Worm (Caenorhabditis elegans) whole organism, early embryonic: ENCODE results near the gene srx-56.

Source experiments
- B0310.2 ChIP-seq: sonication (generic microtip); optimal IDR thresholded peaks from 2 replicates; lab custom pipeline; 2016; ENCODE audit warnings: mild to moderate bottlenecking, missing genetic modification characterization, missing compliant biosample characterization
- F13C5.2 ChIP-seq: sonication (generic microtip); optimal IDR thresholded peaks from 2 replicates; lab custom pipeline; 2017; ENCODE audit warnings: mild to moderate bottlenecking, missing genetic modification characterization, inconsistent platforms, missing compliant biosample characterization
- aly-1 ChIP-seq: sonication (generic microtip); optimal IDR thresholded peaks from 2 replicates; lab custom pipeline; 2016; ENCODE audit warnings: missing genetic modification characterization, missing compliant biosample characterization
- ama-1 ChIP-seq: fragments of 150-350 bp; optimal IDR thresholded peaks from 2 replicates; lab custom pipeline; 2014
- ceh-13 ChIP-seq: fragments of 200-800 bp; sonication (Bioruptor generic); optimal IDR thresholded peaks from 2 replicates; lab custom pipeline; 2018; ENCODE audit warnings: mild to moderate bottlenecking, missing genetic modification characterization, missing compliant biosample characterization
- ceh-36 ChIP-seq: sonication (generic microtip); optimal IDR thresholded peaks from 2 replicates; lab custom pipeline; 2016; ENCODE audit warnings: missing genetic modification characterization, inconsistent platforms, missing compliant biosample characterization
- ets-7 ChIP-seq: sonication (generic microtip); optimal IDR thresholded peaks from 2 replicates; lab custom pipeline; 2016; ENCODE audit warnings: missing genotype, missing genetic modification characterization, missing compliant biosample characterization
- flt-1 ChIP-seq: fragments of 200-800 bp; sonication (Bioruptor generic); IDR thresholded peaks from 2 replicates; pipeline ENCODE4 v1.3.6; 2022; ENCODE audit warnings: missing genetic modification characterization, missing compliant biosample characterization
- hmbx-1 ChIP-seq: sonication (generic microtip); optimal IDR thresholded peaks from 2 replicates; lab custom pipeline; 2016; ENCODE audit warnings: mild to moderate bottlenecking, missing genetic modification characterization, missing compliant biosample characterization
- hmg-4 ChIP-seq: fragments of 200-800 bp; sonication (Bioruptor generic); optimal IDR thresholded peaks from 2 replicates; lab custom pipeline; 2018; ENCODE audit warnings: mild to moderate bottlenecking, missing genetic modification characterization, missing compliant biosample characterization
- hnd-1 ChIP-seq: sonication (generic microtip); optimal IDR thresholded peaks from 2 replicates; lab custom pipeline; 2016; ENCODE audit warnings: missing genetic modification characterization, missing compliant biosample characterization
- pes-1 ChIP-seq: fragments of 200-800 bp; sonication (Bioruptor generic); IDR thresholded peaks from 2 replicates; pipeline ENCODE4 v1.3.6; 2022; ENCODE audit warnings: missing genetic modification reagents, missing genetic modification characterization, missing compliant biosample characterization
- scrt-1 ChIP-seq: fragments of 200-800 bp; sonication (Bioruptor generic); IDR thresholded peaks from 2 replicates; pipeline ENCODE4 v1.3.6; 2022; ENCODE audit warnings: missing genetic modification characterization, missing compliant biosample characterization
- sea-1 ChIP-seq: fragments of 200-800 bp; sonication (Bioruptor generic); conservative IDR thresholded peaks from 2 replicates; pipeline ENCODE4 v1.3.6; 2022; ENCODE audit warnings: missing genetic modification characterization, missing compliant biosample characterization
- tbx-11 ChIP-seq: fragments of 200-800 bp; sonication (Bioruptor generic); IDR thresholded peaks from 2 replicates; pipeline ENCODE4 v1.3.6; 2022; ENCODE audit warnings: missing genetic modification characterization, missing compliant biosample characterization
- tbx-37 ChIP-seq: fragments of 200-800 bp; sonication (Bioruptor generic); conservative IDR thresholded peaks from 2 replicates; pipeline ENCODE4 v1.3.6; 2022; ENCODE audit warnings: missing genetic modification reagents, missing genetic modification characterization, missing compliant biosample characterization
- tra-4 ChIP-seq: sonication (generic microtip); optimal IDR thresholded peaks from 2 replicates; lab custom pipeline; 2017; ENCODE audit warnings: missing genetic modification characterization, missing compliant biosample characterization

srx-56 gene

ce11 chrV:7361673-7362072, 12.5 kb upstream of the srx-56 start, which contains the start of gene cyp-35A1:
Gene cyp-35A1 (minus strand): TSS chrV:7361773.
- TF ChIP-seq pes-1 (GFP tag; lab: Robert Waterston, UW) (no peak), hnd-1 (tag; lab: Kevin White, UChicago) (no peak), aly-1 (tag; lab: Kevin White, UChicago) (no peak), tbx-37 (GFP tag; lab: Robert Waterston, UW) (no peak), ets-7 (tag; lab: Kevin White, UChicago) (no peak)

ce11 chrV:7364059-7364458, 10.1 kb upstream of the srx-56 start, which contains the start of gene cyp-35A2:
Gene cyp-35A2 (minus strand): TSS chrV:7364182.
- TF ChIP-seq ceh-13 (GFP tag; lab: Kevin White, UChicago) (no peak), tra-4 (tag; lab: Kevin White, UChicago) (no peak), hmg-4 (GFP tag; lab: Kevin White, UChicago) (no peak), ama-1 (lab: Kevin White, UChicago) (no peak), scrt-1 (GFP tag; lab: Robert Waterston, UW) (no peak), sea-1 (no peak), ceh-36 (tag; lab: Kevin White, UChicago) (no peak), F13C5.2 (tag; lab: Kevin White, UChicago) (no peak), B0310.2 (tag; lab: Kevin White, UChicago) (no peak), tbx-11 (GFP tag; lab: Robert Waterston, UW) (no peak), ets-7 (tag; lab: Kevin White, UChicago) (no peak), hmbx-1 (tag; lab: Kevin White, UChicago) (no peak), hnd-1 (tag; lab: Kevin White, UChicago) (no peak)

ce11 chrV:7364951-7365350, 9.2 kb upstream of the srx-56 start, which contains the start of gene exc-13:
Gene exc-13 (plus strand): TSS chrV:7365251.
- TF ChIP-seq hmg-4 (GFP tag; lab: Kevin White, UChicago) (no peak), ets-7 (tag; lab: Kevin White, UChicago) (no peak), ama-1 (lab: Kevin White, UChicago) (no peak), tbx-37 (GFP tag; lab: Robert Waterston, UW) (no peak), tbx-11 (GFP tag; lab: Robert Waterston, UW) (no peak), hmbx-1 (tag; lab: Kevin White, UChicago) (no peak), flt-1 (no peak), ceh-36 (tag; lab: Kevin White, UChicago) (no peak), F13C5.2 (tag; lab: Kevin White, UChicago) (no peak), scrt-1 (GFP tag; lab: Robert Waterston, UW) (no peak), pes-1 (GFP tag; lab: Robert Waterston, UW) (no peak), hnd-1 (tag; lab: Kevin White, UChicago) (no peak), B0310.2 (tag; lab: Kevin White, UChicago) (no peak)

- TF ChIP-seq ama-1 (lab: Kevin White, UChicago) (no peak), pes-1 (GFP tag; lab: Robert Waterston, UW) (no peak), B0310.2 (tag; lab: Kevin White, UChicago) (no peak), hnd-1 (tag; lab: Kevin White, UChicago) (no peak), ceh-36 (tag; lab: Kevin White, UChicago) (no peak), flt-1 (no peak), scrt-1 (GFP tag; lab: Robert Waterston, UW) (no peak), tra-4 (tag; lab: Kevin White, UChicago) (no peak), tbx-11 (GFP tag; lab: Robert Waterston, UW) (no peak), tbx-37 (GFP tag; lab: Robert Waterston, UW) (no peak), F13C5.2 (tag; lab: Kevin White, UChicago) (no peak), aly-1 (tag; lab: Kevin White, UChicago) (no peak), hmbx-1 (tag; lab: Kevin White, UChicago) (no peak)
These were observed 4.6 kb upstream of the srx-56 start, which contains the start of gene srj-14 for ce11 chrV:7369578-7369977. Gene srj-14 (plus strand): TSS chrV:7369708.

DNA sequence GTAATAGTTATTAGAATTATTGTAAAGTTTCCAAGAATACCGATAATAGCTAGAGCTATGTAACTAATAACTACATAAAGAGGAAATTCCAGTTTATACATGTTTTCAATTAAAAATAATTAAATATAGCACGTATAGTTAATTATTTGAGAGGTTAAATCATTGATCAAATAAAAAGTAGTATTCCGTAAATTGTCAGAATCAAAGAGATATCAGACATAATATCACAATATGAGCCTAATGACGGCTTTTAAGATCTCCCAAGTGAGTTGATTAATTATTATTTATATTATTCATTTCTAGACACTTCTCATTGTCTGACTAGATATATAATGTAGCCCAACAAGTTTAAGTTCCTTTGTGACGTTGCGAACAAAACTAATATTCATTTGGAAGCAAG, 5.2 kb downstream of the srx-56 start, which contains the start of gene srsx-24:
Gene srsx-24 (minus strand): TSS at position 101 of the 400 bp plus-strand sequence.
- TF ChIP-seq aly-1 (tag; lab: Kevin White, UChicago) (no peak), ceh-36 (tag; lab: Kevin White, UChicago) (no peak), hmbx-1 (tag; lab: Kevin White, UChicago) (no peak), scrt-1 (GFP tag; lab: Robert Waterston, UW) (no peak), tra-4 (tag; lab: Kevin White, UChicago) (no peak)

ce11 chrV:7381008-7381407, 6.8 kb downstream of the srx-56 start, which contains the start of gene C03G6.17:
Gene C03G6.17 (minus strand): TSS chrV:7381108.
- TF ChIP-seq scrt-1 (GFP tag; lab: Robert Waterston, UW) (no peak), B0310.2 (tag; lab: Kevin White, UChicago) (no peak), hmbx-1 (tag; lab: Kevin White, UChicago) (no peak), ceh-36 (tag; lab: Kevin White, UChicago) (no peak), tra-4 (tag; lab: Kevin White, UChicago) (no peak), sea-1 (no peak), ama-1 (lab: Kevin White, UChicago) (no peak), hmg-4 (GFP tag; lab: Kevin White, UChicago) (no peak), hnd-1 (tag; lab: Kevin White, UChicago) (no peak), flt-1 (no peak), F13C5.2 (tag; lab: Kevin White, UChicago) (no peak), tbx-37 (GFP tag; lab: Robert Waterston, UW) (no peak), pes-1 (GFP tag; lab: Robert Waterston, UW) (no peak), tbx-11 (GFP tag; lab: Robert Waterston, UW) (no peak), ceh-13 (GFP tag; lab: Kevin White, UChicago) (no peak), aly-1 (tag; lab: Kevin White, UChicago) (no peak), ets-7 (tag; lab: Kevin White, UChicago) (no peak)

DNA sequence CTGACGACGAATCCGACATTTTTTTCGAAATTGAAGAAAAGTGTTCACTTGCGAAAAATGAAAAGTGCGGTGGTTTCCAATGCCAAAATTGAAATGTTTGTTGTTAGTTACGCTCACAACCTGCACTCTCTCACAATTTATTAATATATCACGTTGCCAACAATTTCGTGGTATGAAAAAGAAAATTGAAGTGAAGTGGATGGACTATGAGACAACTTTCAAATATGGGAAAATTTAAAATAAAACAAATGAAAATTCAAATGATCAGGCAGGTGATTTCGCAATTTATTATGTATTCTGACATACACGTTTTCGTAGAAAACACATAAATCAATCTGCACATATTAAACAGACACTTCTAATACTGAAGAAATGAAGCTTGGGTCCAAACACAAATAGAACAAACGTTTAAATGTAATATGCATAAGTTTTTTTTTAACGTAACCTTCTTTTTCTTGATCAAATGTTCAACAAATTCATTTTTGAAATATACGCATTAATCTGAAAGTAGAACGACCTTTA, 11.9 kb downstream of the srx-56 start, which contains the start of gene srp-6:
Gene srp-6 (minus strand): TSS at position 51 of the 522 bp plus-strand sequence.
- TF ChIP-seq B0310.2 (tag; lab: Kevin White, UChicago) (no peak), sea-1 (no peak), ceh-13 (GFP tag; lab: Kevin White, UChicago) (no peak), hnd-1 (tag; lab: Kevin White, UChicago) (no peak), hmg-4 (GFP tag; lab: Kevin White, UChicago) (no peak), tbx-11 (GFP tag; lab: Robert Waterston, UW) (no peak), hmbx-1 (tag; lab: Kevin White, UChicago) (no peak), ama-1 (lab: Kevin White, UChicago) (no peak), tbx-37 (GFP tag; lab: Robert Waterston, UW) (no peak), tra-4 (tag; lab: Kevin White, UChicago) (no peak), scrt-1 (GFP tag; lab: Robert Waterston, UW) (no peak), ets-7 (tag; lab: Kevin White, UChicago) (no peak), ceh-36 (tag; lab: Kevin White, UChicago) (no peak), F13C5.2 (tag; lab: Kevin White, UChicago) (no peak), aly-1 (tag; lab: Kevin White, UChicago) (no peak), pes-1 (GFP tag; lab: Robert Waterston, UW) (no peak), flt-1 (no peak)
